Worm (Caenorhabditis elegans): Measurements from ENCODE around the gene T23F6.2.

ce11 chrIV:12755641-12756040 is 34.5 kb downstream of the T23F6.2 start:
- TF ChIP-seq him-1 (tag; optimal IDR thresholded peaks at IDR 0.05) (no peak), dao-5 (tag; optimal IDR thresholded peaks at IDR 0.05) (no peak)
